Worm (Caenorhabditis elegans) whole organism, early embryonic: Measurements from ENCODE around the gene D1046.2.

ENCODE experiments used
- aly-1 ChIP-seq: sonication (generic microtip); optimal IDR thresholded peaks from 2 replicates; lab custom pipeline; 2016; ENCODE audit warnings: missing genetic modification characterization, missing compliant biosample characterization
- ama-1 ChIP-seq: fragments of 150-350 bp; optimal IDR thresholded peaks from 2 replicates; lab custom pipeline; 2014
- ceh-13 ChIP-seq: fragments of 200-800 bp; sonication (Bioruptor generic); optimal IDR thresholded peaks from 2 replicates; lab custom pipeline; 2018; ENCODE audit warnings: mild to moderate bottlenecking, missing genetic modification characterization, missing compliant biosample characterization
- pes-1 ChIP-seq: fragments of 200-800 bp; sonication (Bioruptor generic); IDR thresholded peaks from 2 replicates; pipeline ENCODE4 v1.3.6; 2022; ENCODE audit warnings: missing genetic modification reagents, missing genetic modification characterization, missing compliant biosample characterization

DNA sequence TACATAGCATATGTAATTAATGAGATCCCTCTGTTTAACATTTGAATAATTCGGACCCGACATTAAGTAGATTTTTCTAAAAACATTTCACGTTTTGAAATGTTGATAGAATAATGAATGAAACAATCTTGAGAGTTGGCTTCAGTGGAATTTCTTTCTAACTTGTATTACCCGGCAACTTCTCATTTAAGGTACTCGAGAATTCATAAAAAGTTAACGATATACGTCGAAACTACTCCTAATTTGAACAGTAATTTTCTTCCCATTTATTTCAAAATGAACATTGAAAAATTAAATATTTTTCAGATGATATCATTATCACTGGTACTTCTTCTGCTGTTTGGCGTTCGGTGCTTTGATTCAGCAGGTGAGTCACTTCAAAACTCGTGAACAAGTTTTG lies 19.1 kb downstream of the D1046.2 start, which contains the start of gene C27B7.7:
- no peak for TF ChIP-seq aly-1 (tag; lab: Kevin White, UChicago)
- TF ChIP-seq ama-1 (lab: Kevin White, UChicago): no peak
- TF ChIP-seq pes-1 (GFP tag; lab: Robert Waterston, UW): no peak
- no peak for TF ChIP-seq ceh-13
